Fruit fly (Drosophila melanogaster): Measurements from ENCODE around the gene CG11562.

The CG11562 gene

dm6 chr2L:292301-292700 lies at the start of gene CG11562:
TSS of gene CG11562 (plus strand) at chr2L:292419.
- TF ChIP-seq CTCF (optimal IDR thresholded peaks at IDR 0.05) (no peak), CG8478 (optimal IDR thresholded peaks at IDR 0.05) (no peak)

- TF ChIP-seq CG8478 (optimal IDR thresholded peaks at IDR 0.05) (no peak), CTCF (optimal IDR thresholded peaks at IDR 0.05) (no peak)
Observed at dm6 chr2L:243123-243522, 49.1 kb upstream of the CG11562 start.

- TF ChIP-seq CTCF (optimal IDR thresholded peaks at IDR 0.05): no peak
- no peak for TF ChIP-seq CG8478 (optimal IDR thresholded peaks at IDR 0.05)
Observed at dm6 chr2L:243819-244218, 48.4 kb upstream of the CG11562 start.

- TF ChIP-seq CG8478 (optimal IDR thresholded peaks at IDR 0.05): no peak
- TF ChIP-seq CTCF (optimal IDR thresholded peaks at IDR 0.05): no peak
Observed at dm6 chr2L:244559-244958, 47.7 kb upstream of the CG11562 start.

DNA sequence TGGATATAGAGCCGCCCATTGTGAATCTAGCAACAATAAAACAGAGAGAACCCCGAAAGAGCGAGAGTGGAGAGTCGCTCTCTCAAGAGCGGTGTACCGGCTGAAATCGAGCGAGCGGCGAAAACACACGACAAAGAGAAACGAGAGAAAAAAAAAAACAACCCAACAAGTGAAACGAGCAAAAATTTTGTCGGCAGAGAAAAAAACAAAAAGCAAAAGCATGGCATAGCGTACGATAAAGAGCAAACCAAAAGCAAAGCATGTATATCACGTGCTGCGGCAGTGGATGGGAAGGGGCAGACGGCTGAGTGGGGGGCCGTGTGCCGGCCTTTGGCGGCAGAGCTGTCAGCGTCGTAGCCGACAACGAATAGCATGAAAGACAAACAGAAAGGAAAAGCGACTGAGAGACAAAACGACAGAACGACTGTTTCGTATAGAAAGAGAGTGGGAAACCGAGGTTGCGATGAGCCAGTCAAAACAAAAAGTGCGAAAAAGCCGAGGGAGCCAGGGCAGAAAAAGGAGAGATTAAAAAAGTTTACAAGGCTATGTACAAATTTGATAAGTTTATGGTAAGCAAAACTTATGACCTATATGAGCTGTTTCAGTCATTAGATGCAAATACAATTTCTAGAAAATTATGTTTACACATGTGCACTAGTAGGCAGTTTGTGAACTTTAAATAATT lies 45.4 kb upstream of the CG11562 start:
- no peak for TF ChIP-seq CG8478 (optimal IDR thresholded peaks at IDR 0.05)
- TF ChIP-seq CTCF (optimal IDR thresholded peaks at IDR 0.05): no peak

DNA sequence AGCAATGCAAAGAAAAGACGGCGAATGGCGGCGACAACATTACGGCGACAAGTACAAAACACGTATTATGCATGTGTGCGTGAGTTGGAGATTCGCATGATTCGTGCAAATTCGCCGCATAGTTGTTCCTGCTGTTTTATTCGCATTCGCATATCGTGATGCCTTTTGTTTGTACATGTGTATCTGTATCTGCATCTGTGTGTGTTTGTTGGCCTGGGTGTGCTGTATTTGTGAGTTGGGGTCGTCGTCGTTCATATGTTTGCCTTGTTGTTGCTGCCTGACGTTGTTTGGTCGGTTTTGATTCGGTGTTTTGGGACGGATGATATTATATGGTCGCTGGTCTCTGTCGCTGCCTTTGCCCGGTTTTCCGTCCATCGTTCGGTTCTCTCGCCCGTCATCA lies 44.8 kb upstream of the CG11562 start:
- no peak for TF ChIP-seq CG8478 (optimal IDR thresholded peaks at IDR 0.05)
- TF ChIP-seq CTCF (optimal IDR thresholded peaks at IDR 0.05): no peak

- TF ChIP-seq CTCF (optimal IDR thresholded peaks at IDR 0.05) (no peak), CG8478 (optimal IDR thresholded peaks at IDR 0.05) (no peak)
Observed at dm6 chr2L:247845-248473, 44.3 kb upstream of the CG11562 start.

dm6 chr2L:248592-248991 lies 43.6 kb upstream of the CG11562 start:
- no peak for TF ChIP-seq CG8478 (optimal IDR thresholded peaks at IDR 0.05)
- TF ChIP-seq CTCF (optimal IDR thresholded peaks at IDR 0.05): no peak

- TF ChIP-seq CG8478 (optimal IDR thresholded peaks at IDR 0.05) (no peak), CTCF (optimal IDR thresholded peaks at IDR 0.05) (no peak)
Observed at dm6 chr2L:249048-249825, 43.0 kb upstream of the CG11562 start.

DNA sequence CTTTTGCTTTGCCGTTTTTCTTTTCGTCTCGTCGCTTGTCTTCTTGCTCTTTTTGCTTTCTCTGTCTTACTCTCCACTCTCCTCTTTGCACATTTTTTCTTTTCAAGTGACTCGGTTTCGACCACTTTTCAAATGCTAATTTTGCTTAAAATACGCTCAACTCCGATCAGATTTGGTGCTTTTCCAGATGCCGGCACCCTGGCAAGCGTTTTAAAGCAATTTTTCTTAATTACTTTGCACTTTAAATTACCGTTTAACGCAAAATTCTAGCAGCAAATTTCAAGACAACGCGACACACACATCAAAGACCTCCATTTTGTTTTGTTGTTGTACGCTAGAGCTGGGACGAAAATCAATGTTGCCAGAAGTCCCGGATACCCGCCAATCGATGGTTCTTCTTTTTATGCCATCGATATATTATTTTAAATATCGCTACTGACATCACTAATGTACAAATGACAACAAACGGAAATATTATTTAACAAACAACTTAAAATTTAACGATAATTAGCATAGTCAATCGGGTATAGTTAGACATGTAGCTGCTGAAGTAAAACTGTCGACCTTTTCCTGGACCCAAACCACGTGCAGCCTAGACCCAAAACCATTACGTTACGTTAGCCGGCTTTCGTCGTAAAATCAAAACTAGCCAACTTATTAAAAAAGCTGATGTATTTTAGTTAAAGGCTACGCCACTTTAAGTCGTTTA lies 41.6 kb upstream of the CG11562 start, which contains the start of gene kis:
kis (minus strand) TSS at position 317 of the 709 bp plus-strand sequence.
- TF ChIP-seq CTCF (optimal IDR thresholded peaks at IDR 0.05) (peak; percentile 29 to 50), CG8478 (optimal IDR thresholded peaks at IDR 0.05) (no peak)

dm6 chr2L:252174-252573 lies 40.0 kb upstream of the CG11562 start, which contains the start of gene Rpp30:
TSS of gene Rpp30 (minus strand) at chr2L:252373.
- peak in 1 of 2 experiments; percentile 21 for TF ChIP-seq CTCF (optimal IDR thresholded peaks at IDR 0.05)
- no peak for TF ChIP-seq CG8478 (optimal IDR thresholded peaks at IDR 0.05)

- no peak for TF ChIP-seq CG8478 (optimal IDR thresholded peaks at IDR 0.05)
- TF ChIP-seq CTCF (optimal IDR thresholded peaks at IDR 0.05): no peak
Observed at dm6 chr2L:267441-268089, 24.7 kb upstream of the CG11562 start, which contains the start of gene CG17075. TSS of gene CG17075 (minus strand) at chr2L:267505.

dm6 chr2L:268788-269187 lies 23.4 kb upstream of the CG11562 start, which contains the start of gene CG3345:
TSS of gene CG3345 (plus strand) at chr2L:269088.
- TF ChIP-seq CG8478 (optimal IDR thresholded peaks at IDR 0.05) (no peak), CTCF (optimal IDR thresholded peaks at IDR 0.05) (no peak)

dm6 chr2L:271553-271952 lies 20.7 kb upstream of the CG11562 start, which contains the start of gene Dus1:
TSS of gene Dus1 (minus strand) at chr2L:271744.
- no peak for TF ChIP-seq CTCF (optimal IDR thresholded peaks at IDR 0.05)
- TF ChIP-seq CG8478 (optimal IDR thresholded peaks at IDR 0.05): no peak

All from S2 (cell line).